Worm (Caenorhabditis elegans) whole organism, L4 larva: Measurements from ENCODE around the gene ddn-1.
A peak's percentile ranks its signal among the peaks of the same experiment; 100 is the strongest.

Source experiments
- D1046.2 ChIP-seq: fragments of 200-800 bp; sonication (Bioruptor generic); IDR thresholded peaks from 2 replicates; pipeline ENCODE4 v1.3.6; 2022; ENCODE audit warnings: missing genetic modification characterization, missing compliant biosample characterization
- F10B5.3 ChIP-seq: sonication (generic microtip); optimal IDR thresholded peaks from 2 replicates; lab custom pipeline; 2016; ENCODE audit warnings: mild to moderate bottlenecking, missing genetic modification characterization, missing compliant biosample characterization
- F26F4.8 ChIP-seq: fragments of 200-800 bp; sonication (Bioruptor generic); conservative IDR thresholded peaks from 2 replicates; pipeline ENCODE4 v1.3.6; 2022; ENCODE audit warnings: missing genetic modification characterization, missing compliant biosample characterization
- F49E8.2 ChIP-seq: sonication (generic microtip); optimal IDR thresholded peaks from 2 replicates; lab custom pipeline; 2016; ENCODE audit warnings: missing compliant biosample characterization, mild to moderate bottlenecking, missing genetic modification characterization, borderline replicate concordance
- Y75B8A.6 ChIP-seq: fragments of 200-800 bp; sonication (Bioruptor generic); IDR thresholded peaks from 2 replicates; pipeline ENCODE4 v1.3.6; 2022; ENCODE audit warnings: missing genetic modification reagents, missing genetic modification characterization, missing compliant biosample characterization
- ZK337.2 ChIP-seq: fragments of 200-800 bp; sonication (Bioruptor generic); IDR thresholded peaks from 2 replicates; pipeline ENCODE4 v1.3.6; 2022; ENCODE audit warnings: missing genetic modification reagents, missing genetic modification characterization, missing compliant biosample characterization
- ZK546.5 ChIP-seq, 2 experiments: sonication (generic microtip); optimal IDR thresholded peaks; 2 replicates each; lab custom pipeline; 2017; ENCODE audit warnings: missing biosample characterization in 2 of 2, missing genetic modification characterization in 2 of 2
- arid-1 ChIP-seq: fragments of 200-800 bp; sonication (Bioruptor generic); conservative IDR thresholded peaks from 2 replicates; pipeline ENCODE4 v1.3.6; 2022; ENCODE audit warnings: missing genetic modification reagents, missing genetic modification characterization, missing compliant biosample characterization
- attf-4 ChIP-seq: sonication (generic microtip); optimal IDR thresholded peaks from 3 replicates; lab custom pipeline; 2017; ENCODE audit warnings: missing biosample characterization, missing genetic modification characterization
- ceh-20 ChIP-seq: fragments of 200-800 bp; sonication (Bioruptor generic); IDR thresholded peaks from 2 replicates; pipeline ENCODE4 v1.3.6; 2022; ENCODE audit warnings: missing genetic modification reagents, missing genetic modification characterization, missing compliant biosample characterization
- ceh-44 ChIP-seq: fragments of 200-800 bp; sonication (Bioruptor generic); IDR thresholded peaks from 2 replicates; pipeline ENCODE4 v1.3.6; 2022; ENCODE audit warnings: missing genetic modification reagents, missing genetic modification characterization, missing compliant biosample characterization
- ceh-82 ChIP-seq: sonication (generic microtip); optimal IDR thresholded peaks from 2 replicates; lab custom pipeline; 2017; ENCODE audit warnings: missing biosample characterization, missing genetic modification characterization
- ces-1 ChIP-seq: fragments of 150-350 bp; sonication (generic microtip); optimal IDR thresholded peaks from 4 replicates; lab custom pipeline; 2014; ENCODE audit warnings: missing biosample characterization, missing genetic modification reagents, missing genetic modification characterization
- cey-2 ChIP-seq: sonication (generic microtip); optimal IDR thresholded peaks from 3 replicates; lab custom pipeline; 2017; ENCODE audit warnings: missing genetic modification characterization, mild to moderate bottlenecking, missing compliant biosample characterization, antibody characterized with exemption, borderline replicate concordance; ENCODE audit not compliant: insufficient read depth
- ctbp-1 ChIP-seq: fragments of 200-800 bp; sonication (Bioruptor generic); IDR thresholded peaks from 2 replicates; pipeline ENCODE4 v1.3.6; 2022; ENCODE audit warnings: missing genetic modification reagents, missing genetic modification characterization, missing compliant biosample characterization
- daf-16 ChIP-seq, 3 experiments: sonication (generic microtip); optimal IDR thresholded peaks; 2 replicates each; lab custom pipeline; 2016 to 2017; ENCODE audit warnings: missing genetic modification characterization in 3 of 3, missing genetic modification reagents in 3 of 3, mild to moderate bottlenecking in 2 of 3, missing compliant biosample characterization in 2 of 3, missing biosample characterization in 1 of 3, moderate library complexity in 1 of 3
- daf-19 ChIP-seq: fragments of 200-800 bp; sonication (Bioruptor generic); conservative IDR thresholded peaks from 2 replicates; pipeline ENCODE4 v1.3.6; 2022; ENCODE audit warnings: missing genetic modification characterization, missing compliant biosample characterization
- daf-8 ChIP-seq: fragments of 200-800 bp; sonication (Bioruptor generic); IDR thresholded peaks from 2 replicates; pipeline ENCODE4 v1.3.6; 2022; ENCODE audit warnings: missing genetic modification characterization, missing compliant biosample characterization
- dmd-6 ChIP-seq: fragments of 200-800 bp; sonication (Bioruptor generic); IDR thresholded peaks from 2 replicates; pipeline ENCODE4 v1.3.6; 2022; ENCODE audit warnings: missing genetic modification reagents, missing genetic modification characterization, missing compliant biosample characterization
- dmd-8 ChIP-seq: fragments of 200-800 bp; sonication (Bioruptor generic); IDR thresholded peaks from 2 replicates; pipeline ENCODE4 v1.3.6; 2022; ENCODE audit warnings: missing genetic modification characterization, missing compliant biosample characterization
- hif-1 ChIP-seq, 2 experiments: sonication (generic microtip); optimal IDR thresholded peaks; 2 replicates each; lab custom pipeline; 2016 to 2017; ENCODE audit warnings: missing compliant biosample characterization in 2 of 2, missing genetic modification characterization in 2 of 2, missing genetic modification reagents in 2 of 2, missing genotype in 2 of 2, mild to moderate bottlenecking in 1 of 2
- hlh-11 ChIP-seq: fragments of 200-800 bp; sonication (Bioruptor generic); optimal IDR thresholded peaks from 2 replicates; lab custom pipeline; 2018; ENCODE audit warnings: mild to moderate bottlenecking, missing genetic modification characterization, missing compliant biosample characterization
- lim-7 ChIP-seq: fragments of 200-800 bp; sonication (Bioruptor generic); IDR thresholded peaks from 2 replicates; pipeline ENCODE4 v1.3.6; 2022; ENCODE audit warnings: missing genetic modification characterization, missing compliant biosample characterization
- lin-1 ChIP-seq: fragments of 200-800 bp; sonication (Bioruptor generic); IDR thresholded peaks from 2 replicates; pipeline ENCODE4 v1.3.6; 2022; ENCODE audit warnings: missing genetic modification reagents, missing genetic modification characterization, missing compliant biosample characterization
- lin-13 ChIP-seq: fragments of 150-350 bp; optimal IDR thresholded peaks from 2 replicates; lab custom pipeline; 2014; ENCODE audit warnings: missing biosample characterization, missing genetic modification reagents, missing genetic modification characterization
- lin-39 ChIP-seq: fragments of 150-350 bp; optimal IDR thresholded peaks from 2 replicates; lab custom pipeline; 2014; ENCODE audit warnings: missing biosample characterization, missing genetic modification reagents, missing genetic modification characterization
- lir-3 ChIP-seq: sonication (generic microtip); optimal IDR thresholded peaks from 2 replicates; lab custom pipeline; 2016; ENCODE audit warnings: mild to moderate bottlenecking, missing genetic modification characterization, missing compliant biosample characterization
- mdl-1 ChIP-seq, 2 experiments: fragments of 150-350 bp in 1 of 2; sonication (generic microtip) in 1 of 2; optimal IDR thresholded peaks; 2 replicates each; lab custom pipeline; 2014 to 2017; ENCODE audit warnings: missing biosample characterization in 2 of 2, missing genetic modification characterization in 2 of 2
- mes-2 ChIP-seq: sonication (generic microtip); optimal IDR thresholded peaks from 2 replicates; lab custom pipeline; 2016; ENCODE audit warnings: missing genotype, mild to moderate bottlenecking, missing genetic modification characterization, missing compliant biosample characterization; ENCODE audit not compliant: poor library complexity, severe bottlenecking
- mxl-2 ChIP-seq: fragments of 200-800 bp; sonication (Bioruptor generic); conservative IDR thresholded peaks from 2 replicates; pipeline ENCODE4 v1.3.6; 2022; ENCODE audit warnings: missing genetic modification reagents, missing genetic modification characterization, missing compliant biosample characterization
- mxl-3 ChIP-seq: fragments of 200-800 bp; sonication (Bioruptor generic); optimal IDR thresholded peaks from 2 replicates; lab custom pipeline; 2018; ENCODE audit warnings: mild to moderate bottlenecking, missing genetic modification characterization, missing compliant biosample characterization
- nhr-102 ChIP-seq: sonication (generic microtip); optimal IDR thresholded peaks from 2 replicates; lab custom pipeline; 2016; ENCODE audit warnings: mild to moderate bottlenecking, missing genetic modification characterization, moderate library complexity, missing compliant biosample characterization
- nhr-111 ChIP-seq: fragments of 200-800 bp; sonication (Bioruptor generic); optimal IDR thresholded peaks from 2 replicates; lab custom pipeline; 2018; ENCODE audit warnings: mild to moderate bottlenecking, missing genetic modification characterization, missing compliant biosample characterization
- nhr-237 ChIP-seq: sonication (generic microtip); optimal IDR thresholded peaks from 2 replicates; lab custom pipeline; 2017; ENCODE audit warnings: missing biosample characterization, missing genetic modification characterization
- nhr-25 ChIP-seq: sonication (generic microtip); optimal IDR thresholded peaks from 2 replicates; lab custom pipeline; 2017; ENCODE audit warnings: missing genetic modification characterization, mild to moderate bottlenecking, missing compliant biosample characterization, antibody characterized with exemption, moderate library complexity, borderline replicate concordance; ENCODE audit not compliant: insufficient read depth
- nhr-41 ChIP-seq: fragments of 200-800 bp; sonication (Bioruptor generic); IDR thresholded peaks from 2 replicates; pipeline ENCODE4 v1.3.6; 2022; ENCODE audit warnings: missing genetic modification reagents, missing genetic modification characterization, missing compliant biosample characterization
- nhr-42 ChIP-seq: fragments of 200-800 bp; sonication (Bioruptor generic); IDR thresholded peaks from 2 replicates; pipeline ENCODE4 v1.3.6; 2022; ENCODE audit warnings: missing genetic modification characterization, missing compliant biosample characterization
- nhr-6 ChIP-seq: fragments of 150-350 bp; optimal IDR thresholded peaks from 2 replicates; lab custom pipeline; 2014; ENCODE audit warnings: missing biosample characterization, missing genetic modification characterization
- nhr-77 ChIP-seq: fragments of 150-350 bp; optimal IDR thresholded peaks from 2 replicates; lab custom pipeline; 2014; ENCODE audit warnings: missing biosample characterization, missing genetic modification characterization
- saeg-2 ChIP-seq: fragments of 200-800 bp; sonication (Bioruptor generic); IDR thresholded peaks from 2 replicates; pipeline ENCODE4 v1.3.6; 2022; ENCODE audit warnings: missing genetic modification reagents, missing genetic modification characterization, missing compliant biosample characterization
- set-16 ChIP-seq: fragments of 200-800 bp; sonication (Bioruptor generic); IDR thresholded peaks from 2 replicates; pipeline ENCODE4 v1.3.6; 2022; ENCODE audit warnings: missing genetic modification reagents, missing genetic modification characterization, missing compliant biosample characterization
- snpc-4 ChIP-seq: fragments of 150-350 bp; optimal IDR thresholded peaks from 2 replicates; lab custom pipeline; 2014; ENCODE audit warnings: missing biosample characterization, missing genetic modification characterization
- spr-1 ChIP-seq: sonication (generic microtip); optimal IDR thresholded peaks from 2 replicates; lab custom pipeline; 2016; ENCODE audit warnings: mild to moderate bottlenecking, missing genetic modification characterization, missing compliant biosample characterization
- spr-3 ChIP-seq: fragments of 200-800 bp; sonication (Bioruptor generic); optimal IDR thresholded peaks from 2 replicates; lab custom pipeline; 2018; ENCODE audit warnings: mild to moderate bottlenecking, missing genetic modification characterization, missing compliant biosample characterization
- tag-97 ChIP-seq: fragments of 200-800 bp; sonication (Bioruptor generic); IDR thresholded peaks from 2 replicates; pipeline ENCODE4 v1.3.6; 2022; ENCODE audit warnings: missing genetic modification characterization, missing compliant biosample characterization
- tra-1 ChIP-seq: fragments of 200-800 bp; sonication (Bioruptor generic); IDR thresholded peaks from 2 replicates; pipeline ENCODE4 v1.3.6; 2022; ENCODE audit warnings: missing genetic modification reagents, missing genetic modification characterization, missing compliant biosample characterization
- unc-130 ChIP-seq: sonication (generic microtip); optimal IDR thresholded peaks from 2 replicates; lab custom pipeline; 2016; ENCODE audit warnings: missing genetic modification reagents, missing genetic modification characterization, missing compliant biosample characterization
- unc-39 ChIP-seq: sonication (generic microtip); optimal IDR thresholded peaks from 2 replicates; lab custom pipeline; 2017; ENCODE audit warnings: missing biosample characterization, missing genetic modification characterization
- zfp-2 ChIP-seq: sonication (generic microtip); optimal IDR thresholded peaks from 2 replicates; lab custom pipeline; 2016; ENCODE audit warnings: mild to moderate bottlenecking, missing genetic modification characterization, missing compliant biosample characterization
- zfp-3 ChIP-seq: fragments of 200-800 bp; sonication (Bioruptor generic); conservative IDR thresholded peaks from 2 replicates; pipeline ENCODE4 v1.3.6; 2022; ENCODE audit warnings: missing genetic modification reagents, missing genetic modification characterization, missing compliant biosample characterization
- ztf-11 ChIP-seq: fragments of 150-350 bp; optimal IDR thresholded peaks from 2 replicates; lab custom pipeline; 2014; ENCODE audit warnings: missing biosample characterization, missing genetic modification characterization

The ddn-1 gene

ce11 chrV:8769154-8769553 lies 8.8 kb upstream of the ddn-1 start:
- TF ChIP-seq saeg-2 (GFP tag; lab: Robert Waterston, UW) (peak; percentile 79), mes-2 (tag; lab: Kevin White, UChicago) (no peak), set-16 (GFP tag; lab: Robert Waterston, UW) (no peak), nhr-77 (tag; lab: Kevin White, UChicago) (peak; percentile 76), tag-97 (no peak), arid-1 (GFP tag; lab: Robert Waterston, UW) (no peak), F10B5.3 (tag; lab: Kevin White, UChicago) (no peak), hif-1 (tag; optimal IDR thresholded peaks at IDR 0.05; lab: Kevin White, UChicago) (no peak), ztf-11 (tag; lab: Kevin White, UChicago) (no peak), ceh-82 (tag; lab: Kevin White, UChicago) (no peak), lim-7 (GFP tag; lab: Robert Waterston, UW) (no peak), nhr-111 (GFP tag; lab: Kevin White, UChicago) (no peak), daf-19 (GFP tag; lab: Robert Waterston, UW) (no peak), ZK337.2 (GFP tag; lab: Robert Waterston, UW) (no peak), ces-1 (GFP tag; lab: Kevin White, UChicago) (no peak), dmd-6 (peak; percentile 95), mxl-3 (GFP tag; lab: Kevin White, UChicago) (peak; percentile 42), nhr-237 (tag; lab: Kevin White, UChicago) (no peak), F49E8.2 (tag; lab: Kevin White, UChicago) (no peak), lin-39 (tag; lab: Kevin White, UChicago) (no peak), D1046.2 (no peak), mdl-1 (tag; optimal IDR thresholded peaks at IDR 0.05; lab: Kevin White, UChicago) (peak in 1 of 2 experiments; percentile 37), mxl-2 (GFP tag; lab: Robert Waterston, UW) (no peak), nhr-6 (tag; lab: Kevin White, UChicago) (no peak), zfp-2 (tag; lab: Kevin White, UChicago) (no peak), tra-1 (peak; percentile 86), daf-16 (GFP tag; optimal IDR thresholded peaks at IDR 0.05; lab: Kevin White, UChicago) (peak in 1 of 2 experiments; percentile 12), daf-16 (tag; optimal IDR thresholded peaks at IDR 0.05; lab: Kevin White, UChicago) (peak; percentile 80), zfp-3 (peak; percentile 60; the same call in 1 of the 2 replicates), nhr-102 (peak; percentile 54), hlh-11 (peak; percentile 84), unc-130 (GFP tag; lab: Kevin White, UChicago) (no peak), ceh-44 (GFP tag; lab: Robert Waterston, UW) (no peak), ceh-20 (GFP tag; lab: Robert Waterston, UW) (no peak), snpc-4 (tag; lab: Kevin White, UChicago) (no peak), lin-13 (GFP tag; lab: Kevin White, UChicago) (no peak), lin-1 (GFP tag; lab: Robert Waterston, UW) (peak; percentile 88), dmd-8 (GFP tag; lab: Robert Waterston, UW) (no peak), lir-3 (no peak), F26F4.8 (no peak), spr-1 (tag; lab: Kevin White, UChicago) (no peak), ZK546.5 (tag; optimal IDR thresholded peaks at IDR 0.05; lab: Kevin White, UChicago) (no peak), Y75B8A.6 (GFP tag; lab: Robert Waterston, UW) (no peak), nhr-42 (GFP tag; lab: Robert Waterston, UW) (no peak), unc-39 (tag; lab: Kevin White, UChicago) (no peak), nhr-41 (GFP tag; lab: Robert Waterston, UW) (no peak), ctbp-1 (no peak), spr-3 (GFP tag; lab: Kevin White, UChicago) (no peak), attf-4 (tag; lab: Kevin White, UChicago) (no peak), daf-8 (no peak), cey-2 (no peak), nhr-25 (tag; lab: Kevin White, UChicago) (no peak)
